Fruit fly (Drosophila melanogaster) whole organism, embryonic: Measurements from ENCODE around the gene bark.

Experiments used
- Ada2b ChIP-seq: fragments of 200-800 bp; sonication (Bioruptor generic); IDR thresholded peaks from 2 replicates; pipeline ENCODE4 v1.3.6; 2022; ENCODE audit warnings: missing biosample characterization, missing genetic modification characterization
- Aef1 ChIP-seq: fragments of 200-800 bp; sonication (Bioruptor generic); IDR thresholded peaks from 3 replicates; pipeline ENCODE4 v1.3.6; 2022; ENCODE audit warnings: missing biosample characterization, missing genetic modification characterization
- Asciz ChIP-seq: fragments of 200-800 bp; sonication (Bioruptor generic); optimal IDR thresholded peaks from 2 replicates; lab custom pipeline; 2017; ENCODE audit warnings: missing biosample characterization, mild to moderate bottlenecking, missing genetic modification characterization, missing genetic modification reagents
- Atf3 ChIP-seq: fragments of 200-800 bp; sonication (Bioruptor generic); optimal IDR thresholded peaks from 3 replicates; lab custom pipeline; 2016; ENCODE audit warnings: missing biosample characterization, missing genetic modification characterization
- CG1024 ChIP-seq: fragments of 200-800 bp; sonication (Bioruptor generic); IDR thresholded peaks from 2 replicates; pipeline ENCODE4 v1.3.6; 2022; ENCODE audit warnings: missing biosample characterization, missing genetic modification characterization
- CG10274 ChIP-seq: fragments of 200-800 bp; sonication (Bioruptor generic); optimal IDR thresholded peaks from 3 replicates; lab custom pipeline; 2017; ENCODE audit warnings: missing biosample characterization, mild to moderate bottlenecking, missing genetic modification characterization
- CG11504 ChIP-seq: fragments of 200-800 bp; sonication (Bioruptor generic); optimal IDR thresholded peaks from 3 replicates; lab custom pipeline; 2019; ENCODE audit warnings: missing biosample characterization, mild to moderate bottlenecking, missing genetic modification characterization, moderate library complexity
- CG12942 ChIP-seq: fragments of 200-800 bp; sonication (Bioruptor generic); optimal IDR thresholded peaks from 3 replicates; lab custom pipeline; 2016; ENCODE audit warnings: missing biosample characterization, missing genetic modification characterization
- CG1832 ChIP-seq: fragments of 200-800 bp; sonication (Bioruptor generic); optimal IDR thresholded peaks from 2 replicates; lab custom pipeline; 2017; ENCODE audit warnings: missing biosample characterization, mild to moderate bottlenecking, missing genetic modification characterization, inconsistent platforms
- CG31441 ChIP-seq: fragments of 200-800 bp; sonication (Bioruptor generic); IDR thresholded peaks from 2 replicates; pipeline ENCODE4 v1.3.6; 2022; ENCODE audit warnings: missing biosample characterization, missing genetic modification characterization
- CG3726 ChIP-seq: fragments of 200-800 bp; sonication (Bioruptor generic); IDR thresholded peaks from 3 replicates; pipeline ENCODE4, ENCODE4 v1.3.6; 2022; ENCODE audit warnings: missing biosample characterization, missing genetic modification characterization
- CG4282 ChIP-seq: fragments of 200-800 bp; sonication (Bioruptor generic); optimal IDR thresholded peaks from 2 replicates; lab custom pipeline; 2016; ENCODE audit warnings: missing biosample characterization, missing genetic modification characterization
- CG4328 ChIP-seq: fragments of 200-800 bp; sonication (Bioruptor generic); optimal IDR thresholded peaks from 3 replicates; lab custom pipeline; 2017; ENCODE audit warnings: missing biosample characterization, missing genetic modification reagents, missing genetic modification characterization
- CG4854 ChIP-seq: fragments of 200-800 bp; sonication (Bioruptor generic); optimal IDR thresholded peaks from 2 replicates; lab custom pipeline; 2016; ENCODE audit warnings: missing biosample characterization, missing genetic modification characterization, inconsistent platforms
- CG6254 ChIP-seq: fragments of 200-800 bp; sonication (Bioruptor generic); optimal IDR thresholded peaks from 3 replicates; lab custom pipeline; 2017; ENCODE audit warnings: mild to moderate bottlenecking, missing biosample characterization, missing genetic modification reagents, missing genetic modification characterization
- CG7372 ChIP-seq: fragments of 200-800 bp; sonication (Bioruptor generic); IDR thresholded peaks from 2 replicates; pipeline ENCODE4 v1.3.6; 2022; ENCODE audit warnings: missing biosample characterization, missing genetic modification characterization
- CG8290 ChIP-seq, 3 experiments: fragments of 200-800 bp; sonication (Bioruptor generic); optimal IDR thresholded peaks; 2 replicates each; lab custom pipeline; 2016 to 2019; ENCODE audit warnings: missing biosample characterization in 3 of 3, missing genetic modification characterization in 3 of 3, mild to moderate bottlenecking in 2 of 3, moderate library complexity in 1 of 3
- CG8924 ChIP-seq: fragments of 200-800 bp; optimal IDR thresholded peaks from 3 replicates; lab custom pipeline; 2019; ENCODE audit warnings: missing biosample characterization, mild to moderate bottlenecking, missing genetic modification characterization, moderate library complexity
- CG9215 ChIP-seq: fragments of 200-800 bp; sonication (Bioruptor generic); IDR thresholded peaks from 2 replicates; pipeline ENCODE4 v1.3.6; 2022; ENCODE audit warnings: missing biosample characterization, missing genetic modification characterization
- CG9932 ChIP-seq: fragments of 200-800 bp; sonication (Bioruptor generic); IDR thresholded peaks from 2 replicates; pipeline ENCODE4 v1.3.6; 2022; ENCODE audit warnings: missing biosample characterization, missing genetic modification characterization
- CHES-1-like ChIP-seq: fragments of 200-800 bp; sonication (Bioruptor generic); optimal IDR thresholded peaks from 2 replicates; lab custom pipeline; 2016; ENCODE audit warnings: missing biosample characterization, missing genetic modification characterization
- Chrac-16 ChIP-seq: fragments of 200-800 bp; sonication (Bioruptor generic); optimal IDR thresholded peaks from 3 replicates; lab custom pipeline; 2016; ENCODE audit warnings: missing biosample characterization, missing genetic modification characterization
- Dip3 ChIP-seq: fragments of 200-800 bp; sonication (Bioruptor generic); optimal IDR thresholded peaks from 3 replicates; lab custom pipeline; 2016; ENCODE audit warnings: missing biosample characterization, missing genetic modification characterization
- Fer3 ChIP-seq: fragments of 200-800 bp; sonication (Bioruptor generic); optimal IDR thresholded peaks from 2 replicates; lab custom pipeline; 2018; ENCODE audit warnings: missing biosample characterization, mild to moderate bottlenecking, missing genetic modification characterization, moderate library complexity
- H2.0 ChIP-seq: fragments of 200-800 bp; sonication (Bioruptor generic); IDR thresholded peaks from 2 replicates; pipeline ENCODE4 v1.3.6; 2022; ENCODE audit warnings: missing biosample characterization, missing genetic modification characterization
- Hand ChIP-seq: fragments of 200-800 bp; sonication (Bioruptor generic); optimal IDR thresholded peaks from 2 replicates; lab custom pipeline; 2017; ENCODE audit warnings: mild to moderate bottlenecking, missing biosample characterization, missing genetic modification reagents, missing genetic modification characterization
- MTF-1 ChIP-seq: fragments of 200-800 bp; sonication (Bioruptor generic); optimal IDR thresholded peaks from 2 replicates; lab custom pipeline; 2018; ENCODE audit warnings: missing biosample characterization, mild to moderate bottlenecking, missing genetic modification characterization, borderline replicate concordance
- NC2α ChIP-seq: fragments of 200-800 bp; sonication (Bioruptor generic); optimal IDR thresholded peaks from 2 replicates; lab custom pipeline; 2016; ENCODE audit warnings: missing biosample characterization, missing genetic modification characterization
- NFAT ChIP-seq: fragments of 200-800 bp; sonication (Bioruptor generic); IDR thresholded peaks from 2 replicates; pipeline ENCODE4 v1.3.6; 2022; ENCODE audit warnings: missing biosample characterization, missing genetic modification characterization
- Neu2 ChIP-seq: fragments of 200-800 bp; sonication (Bioruptor generic); optimal IDR thresholded peaks from 3 replicates; lab custom pipeline; 2016; ENCODE audit warnings: missing biosample characterization, missing genetic modification characterization, borderline replicate concordance
- Ptx1 ChIP-seq: fragments of 200-800 bp; sonication (Bioruptor generic); IDR thresholded peaks from 2 replicates; pipeline ENCODE4 v1.3.6; 2022; ENCODE audit warnings: missing biosample characterization, missing genetic modification characterization
- Trl ChIP-seq, 3 experiments: fragments of >200 bp in 2 of 3; fragments of 200-800 bp in 1 of 3; sonication (Bioruptor generic) in 1 of 3; optimal IDR thresholded peaks; 2 replicates in 1 of 3; 3 replicates in 2 of 3; lab custom pipeline; 2016 to 2017; ENCODE audit warnings: missing biosample characterization in 1 of 3, missing genetic modification characterization in 1 of 3
- Usf ChIP-seq: fragments of 200-800 bp; sonication (Bioruptor generic); optimal IDR thresholded peaks from 2 replicates; lab custom pipeline; 2017; ENCODE audit warnings: missing genotype, missing biosample characterization, missing genetic modification characterization
- bab2 ChIP-seq: fragments of 200-800 bp; sonication (Bioruptor generic); optimal IDR thresholded peaks from 2 replicates; lab custom pipeline; 2016; ENCODE audit warnings: missing biosample characterization, missing genetic modification characterization
- cad ChIP-seq: fragments of >200 bp; optimal IDR thresholded peaks from 2 replicates; lab custom pipeline; 2017; ENCODE audit warnings: missing biosample characterization, missing genetic modification characterization
- croc ChIP-seq: fragments of 200-800 bp; sonication (Bioruptor generic); conservative IDR thresholded peaks from 3 replicates; pipeline ENCODE4 v1.3.6; 2022; ENCODE audit warnings: missing biosample characterization, missing genetic modification characterization
- dysf ChIP-seq: fragments of 200-800 bp; sonication (Bioruptor generic); IDR thresholded peaks from 3 replicates; pipeline ENCODE4 v1.3.6; 2022; ENCODE audit warnings: missing biosample characterization, missing genetic modification characterization
- eve ChIP-seq, 2 experiments: fragments of >200 bp; optimal IDR thresholded peaks; 2 replicates each; lab custom pipeline; 2017; ENCODE audit warnings: missing biosample characterization in 2 of 2, missing genetic modification characterization in 2 of 2
- gcm ChIP-seq: fragments of 200-800 bp; sonication (Bioruptor generic); optimal IDR thresholded peaks from 2 replicates; lab custom pipeline; 2019; ENCODE audit warnings: missing biosample characterization, mild to moderate bottlenecking, missing genetic modification characterization, moderate library complexity
- nau ChIP-seq: fragments of 200-800 bp; sonication (Bioruptor generic); optimal IDR thresholded peaks from 3 replicates; lab custom pipeline; 2017; ENCODE audit warnings: missing biosample characterization, mild to moderate bottlenecking, missing genetic modification characterization, missing genetic modification reagents
- otp ChIP-seq: fragments of 200-800 bp; sonication (Bioruptor generic); IDR thresholded peaks from 3 replicates; pipeline ENCODE4, ENCODE4 v1.3.6; 2022; ENCODE audit warnings: missing biosample characterization, missing genetic modification characterization
- pb ChIP-seq: fragments of 200-800 bp; sonication (Bioruptor generic); optimal IDR thresholded peaks from 3 replicates; lab custom pipeline; 2016; ENCODE audit warnings: missing biosample characterization, missing genetic modification characterization
- pros ChIP-seq: fragments of 200-800 bp; sonication (Bioruptor generic); optimal IDR thresholded peaks from 3 replicates; lab custom pipeline; 2019; ENCODE audit warnings: missing biosample characterization, mild to moderate bottlenecking, missing genetic modification characterization, moderate library complexity
- run ChIP-seq: fragments of 200-800 bp; sonication (Bioruptor generic); optimal IDR thresholded peaks from 3 replicates; lab custom pipeline; 2018; ENCODE audit warnings: missing biosample characterization, mild to moderate bottlenecking, missing genetic modification characterization
- sd ChIP-seq: fragments of 200-800 bp; sonication (Bioruptor generic); optimal IDR thresholded peaks from 3 replicates; lab custom pipeline; 2018; ENCODE audit warnings: missing biosample characterization, mild to moderate bottlenecking, missing genetic modification characterization, moderate library complexity
- sr ChIP-seq: fragments of 200-800 bp; sonication (Bioruptor generic); IDR thresholded peaks from 3 replicates; pipeline ENCODE4 v1.3.6; 2022; ENCODE audit warnings: missing biosample characterization, missing genetic modification characterization
- tin ChIP-seq: fragments of 200-800 bp; sonication (Bioruptor generic); optimal IDR thresholded peaks from 3 replicates; lab custom pipeline; 2016; ENCODE audit warnings: missing biosample characterization, missing genetic modification characterization
- toy ChIP-seq: fragments of 200-800 bp; sonication (Bioruptor generic); IDR thresholded peaks from 2 replicates; pipeline ENCODE4 v1.3.6; 2022; ENCODE audit warnings: missing biosample characterization, missing genetic modification characterization
- zen2 ChIP-seq: fragments of 200-800 bp; sonication (Bioruptor generic); IDR thresholded peaks from 3 replicates; pipeline ENCODE4 v1.3.6; 2022; ENCODE audit warnings: missing biosample characterization, missing genetic modification characterization; ENCODE audit not compliant: partially characterized antibody

bark gene

dm6 chr2L:3772937-3773623, 13.9 kb upstream of the bark start (continued):
- TF ChIP-seq dysf, result peak; percentile 68; the same call in 2 of the 3 replicates
- peak; percentile 74 for TF ChIP-seq CG31441 (GFP tag; lab: Robert Waterston, UW)
- TF ChIP-seq sr (GFP tag; lab: Robert Waterston, UW), result no peak
- TF ChIP-seq CG1832, result peak; percentile 71
- peak; percentile 52 for TF ChIP-seq CG6254 (GFP tag; lab: Kevin White, UChicago)
- TF ChIP-seq CG8290 (GFP tag; optimal IDR thresholded peaks at IDR 0.05; lab: Kevin White, UChicago), result no peak
- peak in 1 of 2 experiments; percentile 36 for TF ChIP-seq CG8290 (tag; optimal IDR thresholded peaks at IDR 0.05; lab: Kevin White, UChicago)
- TF ChIP-seq Ptx1 (GFP tag; lab: Robert Waterston, UW), result no peak
- peak; percentile 36 for TF ChIP-seq Fer3 (tag; lab: Kevin White, UChicago)
- no peak for TF ChIP-seq toy (GFP tag; lab: Robert Waterston, UW)
- TF ChIP-seq bab2 (GFP tag; lab: Kevin White, UChicago), result no peak
- TF ChIP-seq zen2 (GFP tag; lab: Robert Waterston, UW), result no peak
- no peak for TF ChIP-seq pb (GFP tag; lab: Kevin White, UChicago)
- TF ChIP-seq Usf (GFP tag; lab: Kevin White, UChicago), result peak; percentile 29
- TF ChIP-seq croc, result peak; percentile 27; the same call in 1 of the 3 replicates
- peak in 1 of 2 experiments; percentile 53 for TF ChIP-seq eve (GFP tag; optimal IDR thresholded peaks at IDR 0.05; lab: Kevin White, UChicago)
- peak; percentile 69 for TF ChIP-seq gcm
- peak; percentile 79 for TF ChIP-seq CG8924 (tag; lab: Kevin White, UChicago)
- TF ChIP-seq sd, result peak; percentile 52
- no peak for TF ChIP-seq CG4854
- peak; percentile 29 for TF ChIP-seq pros (GFP tag; lab: Kevin White, UChicago)
- TF ChIP-seq CG11504, result peak; percentile 82
- TF ChIP-seq CG4282 (GFP tag; lab: Kevin White, UChicago), result no peak
- TF ChIP-seq Ada2b (GFP tag; lab: Robert Waterston, UW), result no peak
- TF ChIP-seq CG9932 (GFP tag; lab: Robert Waterston, UW), result peak; percentile 32; the same call in 1 of the 2 replicates
- no peak for TF ChIP-seq CG7372 (GFP tag; lab: Robert Waterston, UW)
- no peak for TF ChIP-seq NC2α
- 0 out of 3 replicates have a peak, but pooled peaks have one; percentile 51 for TF ChIP-seq otp (GFP tag; lab: Robert Waterston, UW)
- TF ChIP-seq Asciz (GFP tag; lab: Kevin White, UChicago), result peak; percentile 63
- no peak for TF ChIP-seq cad
- no peak for TF ChIP-seq CG12942
- no peak for TF ChIP-seq CG10274 (GFP tag; lab: Kevin White, UChicago)
- no peak for TF ChIP-seq CG3726
- no peak for TF ChIP-seq MTF-1 (GFP tag; lab: Kevin White, UChicago)
- no peak for TF ChIP-seq tin (GFP tag; lab: Kevin White, UChicago)
- peak; percentile 44; the same call in 1 of the 3 replicates for TF ChIP-seq Aef1 (GFP tag; lab: Robert Waterston, UW)
- no peak for TF ChIP-seq CG9215 (GFP tag; lab: Robert Waterston, UW)
- TF ChIP-seq CG1024 (GFP tag; lab: Robert Waterston, UW), result no peak
- no peak for TF ChIP-seq Dip3 (GFP tag; lab: Kevin White, UChicago)
- TF ChIP-seq NFAT, result no peak
- peak; percentile 22 for TF ChIP-seq run (tag; lab: Kevin White, UChicago)
- TF ChIP-seq Trl (optimal IDR thresholded peaks at IDR 0.05; lab: Kevin White, UChicago), result peak; percentile 49 to 51
- no peak for TF ChIP-seq Trl (GFP tag; optimal IDR thresholded peaks at IDR 0.05; lab: Kevin White, UChicago)
- TF ChIP-seq H2.0 (GFP tag; lab: Robert Waterston, UW), result no peak
- TF ChIP-seq nau, result peak; percentile 5
- TF ChIP-seq Atf3 (GFP tag; lab: Kevin White, UChicago), result no peak
- TF ChIP-seq CHES-1-like, result no peak
- peak; percentile 23 for TF ChIP-seq Chrac-16 (GFP tag; lab: Kevin White, UChicago)
- peak; percentile 29 for TF ChIP-seq CG4328 (GFP tag; lab: Kevin White, UChicago)
- TF ChIP-seq Neu2 (GFP tag; lab: Kevin White, UChicago), result no peak
- peak; percentile 52 for TF ChIP-seq Hand (GFP tag; lab: Kevin White, UChicago)
